Worm (Caenorhabditis elegans) whole organism, young adult: ENCODE results near the gene F17A9.5.

Source experiments
- D2030.7 ChIP-seq: fragments of 200-800 bp; sonication (Bioruptor generic); IDR thresholded peaks from 2 replicates; pipeline ENCODE4 v1.3.6; 2022; ENCODE audit warnings: missing genetic modification reagents, missing genetic modification characterization, missing compliant biosample characterization
- F23B12.7 ChIP-seq: sonication (generic microtip); optimal IDR thresholded peaks from 2 replicates; lab custom pipeline; 2017; ENCODE audit warnings: missing genetic modification characterization, mild to moderate bottlenecking, missing compliant biosample characterization, antibody characterized with exemption, moderate library complexity; ENCODE audit not compliant: insufficient read depth
- F33H1.4 ChIP-seq: fragments of 200-800 bp; sonication (Bioruptor generic); IDR thresholded peaks from 2 replicates; pipeline ENCODE4 v1.3.6; 2022; ENCODE audit warnings: missing genetic modification reagents, missing genetic modification characterization, missing compliant biosample characterization
- F39B2.1 ChIP-seq: fragments of 200-800 bp; sonication (Bioruptor generic); IDR thresholded peaks from 2 replicates; pipeline ENCODE4 v1.3.6; 2022; ENCODE audit warnings: missing genetic modification reagents, missing genetic modification characterization, missing compliant biosample characterization
- F49E8.2 ChIP-seq: sonication (generic microtip); optimal IDR thresholded peaks from 3 replicates; lab custom pipeline; 2017; ENCODE audit warnings: missing genetic modification characterization, mild to moderate bottlenecking, missing compliant biosample characterization, antibody characterized with exemption, moderate library complexity; ENCODE audit not compliant: insufficient read depth
- Y53G8AR.9 ChIP-seq: fragments of 200-800 bp; sonication (Bioruptor generic); conservative IDR thresholded peaks from 2 replicates; pipeline ENCODE4 v1.3.6; 2022; ENCODE audit warnings: missing genetic modification reagents, missing genetic modification characterization, missing compliant biosample characterization
- Y95B8A.8 ChIP-seq: fragments of 200-800 bp; sonication (Bioruptor generic); IDR thresholded peaks from 2 replicates; pipeline ENCODE4 v1.3.6; 2022; ENCODE audit warnings: missing genetic modification reagents, missing genetic modification characterization, missing compliant biosample characterization
- aptf-3 ChIP-seq: fragments of 200-800 bp; sonication (Bioruptor generic); IDR thresholded peaks from 2 replicates; pipeline ENCODE4 v1.3.6; 2022; ENCODE audit warnings: missing genetic modification characterization, missing compliant biosample characterization
- atf-7 ChIP-seq: sonication (generic microtip); optimal IDR thresholded peaks from 2 replicates; lab custom pipeline; 2017; ENCODE audit warnings: mild to moderate bottlenecking, missing genetic modification characterization, missing compliant biosample characterization
- attf-6 ChIP-seq: fragments of 200-800 bp; sonication (Bioruptor generic); IDR thresholded peaks from 2 replicates; pipeline ENCODE4 v1.3.6; 2022; ENCODE audit warnings: missing genetic modification reagents, missing genetic modification characterization, missing compliant biosample characterization
- ccch-3 ChIP-seq: fragments of 200-800 bp; sonication (Bioruptor generic); optimal IDR thresholded peaks from 2 replicates; lab custom pipeline; 2018; ENCODE audit warnings: mild to moderate bottlenecking, missing genetic modification characterization, missing compliant biosample characterization
- cebp-1 ChIP-seq, 2 experiments: fragments of 200-800 bp in 1 of 2; sonication (Bioruptor generic) in 1 of 2; sonication (generic microtip) in 1 of 2; IDR thresholded peaks in 1 of 2; optimal IDR thresholded peaks in 1 of 2; 2 replicates each; pipeline versions ENCODE4 v1.3.6 to Lab custom; 2017 to 2022; ENCODE audit warnings: missing compliant biosample characterization in 2 of 2, missing genetic modification characterization in 2 of 2, mild to moderate bottlenecking in 1 of 2, missing genetic modification reagents in 1 of 2, moderate library complexity in 1 of 2
- ceh-58 ChIP-seq: fragments of 200-800 bp; sonication (Bioruptor generic); IDR thresholded peaks from 2 replicates; pipeline ENCODE4 v1.3.6; 2022; ENCODE audit warnings: missing genetic modification characterization, missing compliant biosample characterization
- ceh-91 ChIP-seq: fragments of 200-800 bp; sonication (Bioruptor generic); IDR thresholded peaks from 2 replicates; pipeline ENCODE4 v1.3.6; 2022; ENCODE audit warnings: missing genetic modification reagents, missing genetic modification characterization, missing compliant biosample characterization
- dox-1 ChIP-seq: fragments of 200-800 bp; sonication (Bioruptor generic); IDR thresholded peaks from 2 replicates; pipeline ENCODE4 v1.3.6; 2022; ENCODE audit warnings: missing genetic modification reagents, missing genetic modification characterization, missing compliant biosample characterization
- dpff-1 ChIP-seq: sonication (generic microtip); optimal IDR thresholded peaks from 2 replicates; lab custom pipeline; 2017; ENCODE audit warnings: mild to moderate bottlenecking, missing genetic modification characterization, missing compliant biosample characterization
- dpl-1 ChIP-seq: fragments of 150-350 bp; optimal IDR thresholded peaks from 2 replicates; lab custom pipeline; 2014; ENCODE audit warnings: missing biosample characterization, missing genetic modification reagents, missing genetic modification characterization
- efl-1 ChIP-seq: fragments of 150-350 bp; optimal IDR thresholded peaks from 2 replicates; lab custom pipeline; 2014; ENCODE audit warnings: missing biosample characterization, missing genetic modification reagents, missing genetic modification characterization
- egrh-3 ChIP-seq: fragments of 200-800 bp; sonication (Bioruptor generic); IDR thresholded peaks from 2 replicates; pipeline ENCODE4 v1.3.6; 2022; ENCODE audit warnings: missing genetic modification reagents, missing genetic modification characterization, missing compliant biosample characterization
- ekl-4 ChIP-seq: fragments of 200-800 bp; sonication (Bioruptor generic); IDR thresholded peaks from 2 replicates; pipeline ENCODE4 v1.3.6; 2022; ENCODE audit warnings: missing genetic modification reagents, missing genetic modification characterization, missing compliant biosample characterization
- hlh-26 ChIP-seq: fragments of 200-800 bp; sonication (Bioruptor generic); conservative IDR thresholded peaks from 2 replicates; pipeline ENCODE4 v1.3.6; 2022; ENCODE audit warnings: missing genetic modification reagents, missing genetic modification characterization, missing compliant biosample characterization
- let-607 ChIP-seq, 2 experiments: fragments of 200-800 bp in 1 of 2; sonication (Bioruptor generic) in 1 of 2; sonication (generic microtip) in 1 of 2; optimal IDR thresholded peaks; 2 replicates each; lab custom pipeline; 2016 to 2018; ENCODE audit warnings: mild to moderate bottlenecking in 2 of 2, missing compliant biosample characterization in 2 of 2, missing genetic modification characterization in 2 of 2, moderate library complexity in 2 of 2, missing genotype in 1 of 2
- lin-54 ChIP-seq: fragments of 200-800 bp; sonication (Bioruptor generic); optimal IDR thresholded peaks from 2 replicates; lab custom pipeline; 2018; ENCODE audit warnings: mild to moderate bottlenecking, missing genetic modification characterization, missing compliant biosample characterization
- lir-1 ChIP-seq: fragments of 200-800 bp; sonication (Bioruptor generic); conservative IDR thresholded peaks from 2 replicates; pipeline ENCODE4 v1.3.6; 2022; ENCODE audit warnings: missing genetic modification reagents, missing genetic modification characterization, missing compliant biosample characterization
- lsl-1 ChIP-seq: fragments of 200-800 bp; sonication (Bioruptor generic); optimal IDR thresholded peaks from 2 replicates; lab custom pipeline; 2018; ENCODE audit warnings: mild to moderate bottlenecking, missing genetic modification characterization, moderate library complexity, missing compliant biosample characterization
- lsy-27 ChIP-seq: sonication (generic microtip); optimal IDR thresholded peaks from 2 replicates; lab custom pipeline; 2017; ENCODE audit warnings: missing genetic modification characterization, mild to moderate bottlenecking, missing compliant biosample characterization, antibody characterized with exemption, missing genotype, borderline replicate concordance; ENCODE audit not compliant: insufficient read depth
- madf-6 ChIP-seq: fragments of 200-800 bp; sonication (Bioruptor generic); IDR thresholded peaks from 2 replicates; pipeline ENCODE4 v1.3.6; 2022; ENCODE audit warnings: missing genetic modification reagents, missing genetic modification characterization, missing compliant biosample characterization
- madf-8 ChIP-seq: fragments of 200-800 bp; sonication (Bioruptor generic); conservative IDR thresholded peaks from 2 replicates; pipeline ENCODE4 v1.3.6; 2022; ENCODE audit warnings: missing genetic modification reagents, missing genetic modification characterization, missing compliant biosample characterization
- mes-4 ChIP-seq: sonication (generic microtip); optimal IDR thresholded peaks from 2 replicates; lab custom pipeline; 2016; ENCODE audit warnings: missing genotype, missing genetic modification characterization, missing compliant biosample characterization
- nfya-1 ChIP-seq: sonication (generic microtip); optimal IDR thresholded peaks from 2 replicates; lab custom pipeline; 2017; ENCODE audit warnings: antibody characterized with exemption, missing compliant biosample characterization, missing genetic modification characterization, borderline replicate concordance; ENCODE audit not compliant: insufficient read depth
- nfya-2 ChIP-seq: fragments of 200-800 bp; sonication (Bioruptor generic); IDR thresholded peaks from 2 replicates; pipeline ENCODE4 v1.3.6; 2022; ENCODE audit warnings: missing genetic modification reagents, missing genetic modification characterization, missing compliant biosample characterization
- nhr-179 ChIP-seq: sonication (generic microtip); optimal IDR thresholded peaks from 2 replicates; lab custom pipeline; 2016; ENCODE audit warnings: mild to moderate bottlenecking, missing genetic modification characterization, missing compliant biosample characterization
- pha-4 ChIP-seq: fragments of 150-350 bp; sonication (generic microtip); optimal IDR thresholded peaks from 2 replicates; lab custom pipeline; 2014; ENCODE audit warnings: missing biosample characterization, missing genetic modification reagents, missing genetic modification characterization
- unc-62 ChIP-seq: fragments of 150-350 bp; optimal IDR thresholded peaks from 2 replicates; lab custom pipeline; 2014; ENCODE audit warnings: missing biosample characterization, missing genetic modification reagents, missing genetic modification characterization
- xnd-1 ChIP-seq: sonication (generic microtip); optimal IDR thresholded peaks from 2 replicates; lab custom pipeline; 2016; ENCODE audit warnings: missing genotype, missing genetic modification reagents, missing genetic modification characterization, missing compliant biosample characterization
- zfh-2 ChIP-seq: fragments of 200-800 bp; sonication (Bioruptor generic); conservative IDR thresholded peaks from 2 replicates; pipeline ENCODE4 v1.3.6; 2022; ENCODE audit warnings: missing genetic modification reagents, missing genetic modification characterization, missing compliant biosample characterization

The F17A9.5 gene

DNA sequence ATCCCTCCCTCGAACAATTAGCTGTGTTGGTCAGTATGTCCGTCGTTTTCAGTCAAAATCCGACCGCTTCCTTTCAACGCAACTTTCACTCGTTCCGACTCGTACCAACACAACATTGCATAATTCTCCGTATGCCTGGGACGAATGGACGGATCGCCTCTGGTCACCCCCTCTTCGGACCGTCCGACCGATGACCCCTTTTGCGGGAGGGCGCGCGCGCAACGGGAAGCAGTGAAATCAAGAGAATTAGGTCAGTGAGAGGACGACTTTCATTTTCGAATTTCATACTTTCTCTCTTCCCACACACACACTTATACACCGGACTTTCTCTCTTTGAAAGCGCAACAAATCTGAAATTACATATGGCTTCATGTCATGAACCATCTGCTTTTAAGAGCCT lies 7.4 kb downstream of the F17A9.5 start, which contains the start of gene atf-8:
TSS of gene atf-8 (plus strand) at position 234 of the 400 bp plus-strand sequence.
- TF ChIP-seq nhr-179 (no peak), zfh-2 (peak; percentile 66)

DNA sequence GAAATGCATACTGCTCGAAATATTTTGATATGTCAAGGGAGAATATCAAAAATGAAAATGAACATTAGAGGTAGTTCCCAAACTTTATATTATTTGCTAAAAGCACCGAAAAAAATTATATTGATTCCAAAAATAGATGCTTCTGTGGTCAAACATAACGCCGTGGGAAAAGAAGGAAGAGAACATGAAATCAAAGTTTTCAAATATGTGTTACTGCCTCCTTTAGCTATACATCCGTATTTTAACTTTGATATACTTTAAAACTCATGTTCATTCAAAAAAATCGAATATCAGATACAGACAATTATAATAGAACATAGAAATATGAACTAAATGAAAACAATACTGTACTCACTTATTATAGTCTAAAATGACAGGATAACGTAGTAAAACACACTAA lies 9.4 kb downstream of the F17A9.5 start, which contains the start of gene Y38A10A.11:
TSS of gene Y38A10A.11 (minus strand) at position 101 of the 400 bp plus-strand sequence.
- no peak for TF ChIP-seq nfya-2 (GFP tag; lab: Robert Waterston, UW)
- TF ChIP-seq mes-4 (tag; lab: Kevin White, UChicago): no peak
- TF ChIP-seq attf-6 (GFP tag; lab: Robert Waterston, UW): no peak
- no peak for TF ChIP-seq Y53G8AR.9 (GFP tag; lab: Robert Waterston, UW)
- no peak for TF ChIP-seq ekl-4 (GFP tag; lab: Robert Waterston, UW)
- TF ChIP-seq let-607 (tag; optimal IDR thresholded peaks at IDR 0.05; lab: Kevin White, UChicago): no peak
- TF ChIP-seq atf-7 (tag; lab: Kevin White, UChicago): no peak
- no peak for TF ChIP-seq aptf-3
- no peak for TF ChIP-seq cebp-1 (GFP tag; IDR thresholded peaks at IDR 0.05; lab: Robert Waterston, UW)
- no peak for TF ChIP-seq cebp-1 (tag; optimal IDR thresholded peaks at IDR 0.05; lab: Kevin White, UChicago)
- no peak for TF ChIP-seq nfya-1 (tag; lab: Kevin White, UChicago)
- TF ChIP-seq xnd-1 (tag; lab: Kevin White, UChicago): no peak
- TF ChIP-seq Y95B8A.8 (GFP tag; lab: Robert Waterston, UW): no peak
- no peak for TF ChIP-seq lsl-1
- no peak for TF ChIP-seq dpff-1 (tag; lab: Kevin White, UChicago)
- no peak for TF ChIP-seq lsy-27 (tag; lab: Kevin White, UChicago)
- TF ChIP-seq F23B12.7 (tag; lab: Kevin White, UChicago): no peak

DNA sequence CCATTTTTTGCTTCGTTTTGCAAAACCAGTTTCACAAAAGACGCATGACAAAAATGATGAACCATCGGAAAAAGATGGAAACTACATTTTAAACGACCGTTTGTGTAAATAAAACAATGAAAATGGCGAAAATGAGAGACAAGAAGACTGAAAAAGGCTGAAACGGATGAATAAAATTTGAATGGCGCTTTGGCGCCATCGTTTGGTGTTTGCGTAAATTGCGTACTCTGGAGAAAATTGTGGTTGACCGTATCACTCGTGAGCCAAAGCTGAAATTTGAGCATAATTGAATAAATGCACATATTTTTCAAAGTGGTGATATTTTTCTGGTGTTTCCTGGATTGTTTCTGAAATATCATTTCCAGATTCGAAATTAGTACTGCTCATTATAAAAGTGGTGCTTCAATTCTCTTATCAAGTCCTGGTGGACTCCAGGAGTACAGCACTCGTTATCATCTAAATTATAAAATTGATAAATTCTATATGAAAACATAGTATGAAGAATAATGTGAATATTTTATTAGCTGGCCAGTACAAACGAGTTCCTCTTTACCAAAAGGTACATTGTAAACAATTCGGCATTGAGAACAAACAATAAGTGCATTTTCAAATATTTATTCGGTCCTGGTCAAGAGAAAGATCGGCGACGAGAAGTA lies 11.4 kb downstream of the F17A9.5 start:
- peak; percentile 89 for TF ChIP-seq efl-1 (GFP tag; lab: Kevin White, UChicago)
- TF ChIP-seq F33H1.4 (GFP tag; lab: Robert Waterston, UW): 0 out of 2 replicates have a peak, but pooled peaks have one; percentile 19
- TF ChIP-seq D2030.7 (GFP tag; lab: Robert Waterston, UW): peak; percentile 39; the same call in 1 of the 2 replicates
- TF ChIP-seq lir-1 (GFP tag; lab: Robert Waterston, UW): no peak
- no peak for TF ChIP-seq dox-1 (GFP tag; lab: Robert Waterston, UW)
- peak; percentile 19 for TF ChIP-seq lin-54 (GFP tag; lab: Kevin White, UChicago)
- no peak for TF ChIP-seq egrh-3 (GFP tag; lab: Robert Waterston, UW)
- peak; percentile 48; the same call in 1 of the 2 replicates for TF ChIP-seq madf-6
- no peak for TF ChIP-seq hlh-26
- no peak for TF ChIP-seq F49E8.2 (tag; lab: Kevin White, UChicago)
- TF ChIP-seq lsl-1: peak; percentile 57
- TF ChIP-seq F39B2.1: no peak
- no peak for TF ChIP-seq unc-62 (GFP tag; lab: Kevin White, UChicago)
- TF ChIP-seq madf-8: peak; percentile 29; the same call in 1 of the 2 replicates
- TF ChIP-seq pha-4 (tag; lab: Kevin White, UChicago): no peak
- TF ChIP-seq dpl-1 (GFP tag; lab: Kevin White, UChicago): peak; percentile 54
- TF ChIP-seq ccch-3 (GFP tag; lab: Kevin White, UChicago): no peak
- 0 out of 2 replicates have a peak, but pooled peaks have one; percentile 18 for TF ChIP-seq ceh-91 (GFP tag; lab: Robert Waterston, UW)
- no peak for TF ChIP-seq ceh-58
- no peak for TF ChIP-seq Y53G8AR.9 (GFP tag; lab: Robert Waterston, UW)
